Fruit fly (Drosophila melanogaster) whole organism, embryonic: ENCODE data around the gene gNacalpha.

ENCODE experiments used
- CG10147 ChIP-seq: fragments of 200-800 bp; sonication (Bioruptor generic); optimal IDR thresholded peaks from 2 replicates; lab custom pipeline; 2019; ENCODE audit warnings: missing biosample characterization, mild to moderate bottlenecking, missing genetic modification characterization, moderate library complexity
- CG10462 ChIP-seq: fragments of 200-800 bp; sonication (Bioruptor generic); optimal IDR thresholded peaks from 2 replicates; lab custom pipeline; 2016; ENCODE audit warnings: missing biosample characterization, missing genetic modification characterization
- CG10979 ChIP-seq: fragments of 200-800 bp; sonication (Bioruptor generic); optimal IDR thresholded peaks from 2 replicates; lab custom pipeline; 2018; ENCODE audit warnings: missing biosample characterization, mild to moderate bottlenecking, missing genetic modification characterization, moderate library complexity
- CG12071 ChIP-seq: fragments of 200-800 bp; sonication (Bioruptor generic); optimal IDR thresholded peaks from 3 replicates; lab custom pipeline; 2018; ENCODE audit warnings: missing biosample characterization, mild to moderate bottlenecking, missing genetic modification characterization
- CG12299 ChIP-seq: fragments of 200-800 bp; sonication (Bioruptor generic); optimal IDR thresholded peaks from 2 replicates; lab custom pipeline; 2018; ENCODE audit warnings: missing biosample characterization, mild to moderate bottlenecking, missing genetic modification characterization
- CG13424 ChIP-seq: fragments of 200-800 bp; sonication (Bioruptor generic); optimal IDR thresholded peaks from 2 replicates; lab custom pipeline; 2019; ENCODE audit warnings: missing biosample characterization, mild to moderate bottlenecking, missing genetic modification characterization, moderate library complexity
- CG2889 ChIP-seq: fragments of 200-800 bp; sonication (Bioruptor generic); IDR thresholded peaks from 3 replicates; pipeline ENCODE4 v1.3.6; 2022; ENCODE audit warnings: missing biosample characterization, missing genetic modification characterization
- CG3407 ChIP-seq: fragments of 200-800 bp; sonication (Bioruptor generic); optimal IDR thresholded peaks from 2 replicates; lab custom pipeline; 2018; ENCODE audit warnings: missing biosample characterization, mild to moderate bottlenecking, missing genetic modification characterization
- CG3995 ChIP-seq: fragments of 200-800 bp; sonication (Bioruptor generic); optimal IDR thresholded peaks from 3 replicates; lab custom pipeline; 2016; ENCODE audit warnings: missing biosample characterization, missing genetic modification characterization
- CG43689 ChIP-seq: fragments of 200-800 bp; sonication (Bioruptor generic); IDR thresholded peaks from 2 replicates; pipeline ENCODE4 v1.3.6; 2022; ENCODE audit warnings: missing biosample characterization, missing genetic modification characterization
- CG6654 ChIP-seq: fragments of 200-800 bp; sonication (Bioruptor generic); optimal IDR thresholded peaks from 2 replicates; lab custom pipeline; 2017; ENCODE audit warnings: missing biosample characterization, mild to moderate bottlenecking, missing genetic modification characterization
- CG6854 ChIP-seq: fragments of 200-800 bp; sonication (Bioruptor generic); optimal IDR thresholded peaks from 3 replicates; lab custom pipeline; 2017; ENCODE audit warnings: missing biosample characterization, mild to moderate bottlenecking, missing genetic modification characterization
- CG7745 ChIP-seq: fragments of 200-800 bp; sonication (Bioruptor generic); optimal IDR thresholded peaks from 2 replicates; lab custom pipeline; 2018; ENCODE audit warnings: missing biosample characterization, mild to moderate bottlenecking, missing genetic modification characterization, moderate library complexity
- CG7987 ChIP-seq: fragments of 200-800 bp; sonication (Bioruptor generic); optimal IDR thresholded peaks from 2 replicates; lab custom pipeline; 2018; ENCODE audit warnings: missing biosample characterization, mild to moderate bottlenecking, missing genetic modification characterization, moderate library complexity
- CG8281 ChIP-seq: fragments of 200-800 bp; sonication (Bioruptor generic); optimal IDR thresholded peaks from 2 replicates; lab custom pipeline; 2018; ENCODE audit warnings: missing biosample characterization, mild to moderate bottlenecking, missing genetic modification characterization, moderate library complexity
- CG9727 ChIP-seq: fragments of 200-800 bp; sonication (Bioruptor generic); optimal IDR thresholded peaks from 3 replicates; lab custom pipeline; 2017; ENCODE audit warnings: missing biosample characterization, mild to moderate bottlenecking, missing genetic modification characterization
- CG9876 ChIP-seq: fragments of 200-800 bp; sonication (Bioruptor generic); optimal IDR thresholded peaks from 2 replicates; lab custom pipeline; 2016; ENCODE audit warnings: missing biosample characterization, missing genetic modification characterization
- CHES-1-like ChIP-seq: fragments of 200-800 bp; sonication (Bioruptor generic); optimal IDR thresholded peaks from 2 replicates; lab custom pipeline; 2016; ENCODE audit warnings: missing biosample characterization, missing genetic modification characterization
- CoRest ChIP-seq: fragments of 200-800 bp; sonication (Bioruptor generic); optimal IDR thresholded peaks from 3 replicates; lab custom pipeline; 2018; ENCODE audit warnings: missing biosample characterization, mild to moderate bottlenecking, missing genetic modification characterization, moderate library complexity
- Dad ChIP-seq: fragments of 200-800 bp; sonication (Bioruptor generic); optimal IDR thresholded peaks from 3 replicates; lab custom pipeline; 2016; ENCODE audit warnings: missing biosample characterization, missing genetic modification characterization
- Dp ChIP-seq: fragments of 200-800 bp; sonication (Bioruptor generic); optimal IDR thresholded peaks from 2 replicates; lab custom pipeline; 2018; ENCODE audit warnings: missing biosample characterization, mild to moderate bottlenecking, missing genetic modification characterization, moderate library complexity
- Fer1 ChIP-seq: fragments of 200-800 bp; sonication (Bioruptor generic); optimal IDR thresholded peaks from 2 replicates; lab custom pipeline; 2017; ENCODE audit warnings: missing biosample characterization, mild to moderate bottlenecking, missing genetic modification characterization
- Fer3 ChIP-seq: fragments of 200-800 bp; sonication (Bioruptor generic); optimal IDR thresholded peaks from 2 replicates; lab custom pipeline; 2018; ENCODE audit warnings: missing biosample characterization, mild to moderate bottlenecking, missing genetic modification characterization, moderate library complexity
- Hmr ChIP-seq: fragments of 200-800 bp; sonication (Bioruptor generic); optimal IDR thresholded peaks from 3 replicates; lab custom pipeline; 2017; ENCODE audit warnings: mild to moderate bottlenecking, missing biosample characterization, missing genetic modification reagents, missing genetic modification characterization
- Hsf ChIP-seq: fragments of 200-800 bp; sonication (Bioruptor generic); optimal IDR thresholded peaks from 3 replicates; lab custom pipeline; 2016; ENCODE audit warnings: missing biosample characterization, missing genetic modification characterization
- MTF-1 ChIP-seq: fragments of 200-800 bp; sonication (Bioruptor generic); optimal IDR thresholded peaks from 2 replicates; lab custom pipeline; 2018; ENCODE audit warnings: missing biosample characterization, mild to moderate bottlenecking, missing genetic modification characterization, borderline replicate concordance
- Mes4 ChIP-seq: fragments of 200-800 bp; sonication (Bioruptor generic); optimal IDR thresholded peaks from 2 replicates; lab custom pipeline; 2016; ENCODE audit warnings: missing biosample characterization, missing genetic modification characterization
- NC2β ChIP-seq: fragments of 200-800 bp; sonication (Bioruptor generic); optimal IDR thresholded peaks from 2 replicates; lab custom pipeline; 2016; ENCODE audit warnings: missing biosample characterization, missing genetic modification characterization
- Opbp ChIP-seq: fragments of 200-800 bp; sonication (Bioruptor generic); IDR thresholded peaks from 3 replicates; pipeline ENCODE4 v1.3.6; 2022; ENCODE audit warnings: missing biosample characterization, missing genetic modification characterization; ENCODE audit not compliant: partially characterized antibody
- Spps ChIP-seq: fragments of 200-800 bp; sonication (Bioruptor generic); optimal IDR thresholded peaks from 2 replicates; lab custom pipeline; 2018; ENCODE audit warnings: missing biosample characterization, mild to moderate bottlenecking, missing genetic modification characterization
- ara ChIP-seq: fragments of 200-800 bp; sonication (Bioruptor generic); IDR thresholded peaks from 2 replicates; pipeline ENCODE4 v1.3.6; 2022; ENCODE audit warnings: missing biosample characterization, missing genetic modification characterization
- disco-r ChIP-seq: fragments of 200-800 bp; sonication (Bioruptor generic); optimal IDR thresholded peaks from 2 replicates; lab custom pipeline; 2016; ENCODE audit warnings: missing biosample characterization, missing genetic modification characterization
- fd96Cb ChIP-seq: fragments of 200-800 bp; sonication (Bioruptor generic); optimal IDR thresholded peaks from 2 replicates; lab custom pipeline; 2018; ENCODE audit warnings: missing biosample characterization, mild to moderate bottlenecking, missing genetic modification characterization, moderate library complexity
- grn ChIP-seq: fragments of 200-800 bp; sonication (Bioruptor generic); optimal IDR thresholded peaks from 3 replicates; lab custom pipeline; 2017; ENCODE audit warnings: missing biosample characterization, missing genetic modification characterization
- gsb ChIP-seq: fragments of 200-800 bp; sonication (Bioruptor generic); IDR thresholded peaks from 2 replicates; pipeline ENCODE4 v1.3.6; 2022; ENCODE audit warnings: missing biosample characterization, missing genetic modification characterization
- ind ChIP-seq: fragments of 200-800 bp; sonication (Bioruptor generic); optimal IDR thresholded peaks from 3 replicates; lab custom pipeline; 2016; ENCODE audit warnings: missing biosample characterization, missing genetic modification characterization
- jing ChIP-seq: fragments of 200-800 bp; sonication (Bioruptor generic); optimal IDR thresholded peaks from 2 replicates; lab custom pipeline; 2018; ENCODE audit warnings: missing biosample characterization, mild to moderate bottlenecking, missing genetic modification characterization
- jumu ChIP-seq: fragments of 200-800 bp; sonication (Bioruptor generic); optimal IDR thresholded peaks from 3 replicates; lab custom pipeline; 2016; ENCODE audit warnings: missing biosample characterization, missing genetic modification characterization
- nau ChIP-seq: fragments of 200-800 bp; sonication (Bioruptor generic); optimal IDR thresholded peaks from 3 replicates; lab custom pipeline; 2017; ENCODE audit warnings: missing biosample characterization, mild to moderate bottlenecking, missing genetic modification characterization, missing genetic modification reagents
- nerfin-1 ChIP-seq: fragments of 200-800 bp; sonication (Bioruptor generic); optimal IDR thresholded peaks from 3 replicates; lab custom pipeline; 2019; ENCODE audit warnings: missing biosample characterization, mild to moderate bottlenecking, missing genetic modification characterization, moderate library complexity
- oc ChIP-seq: fragments of 200-800 bp; sonication (Bioruptor generic); optimal IDR thresholded peaks from 2 replicates; lab custom pipeline; 2018; ENCODE audit warnings: missing biosample characterization, mild to moderate bottlenecking, missing genetic modification characterization, moderate library complexity
- pnt ChIP-seq: fragments of 200-800 bp; sonication (Bioruptor generic); optimal IDR thresholded peaks from 3 replicates; lab custom pipeline; 2016; ENCODE audit warnings: missing biosample characterization, missing genetic modification characterization
- scrt ChIP-seq: fragments of 200-800 bp; sonication (Bioruptor generic); optimal IDR thresholded peaks from 2 replicates; lab custom pipeline; 2018; ENCODE audit warnings: missing biosample characterization, mild to moderate bottlenecking, missing genetic modification characterization, moderate library complexity
- shn ChIP-seq: fragments of 200-800 bp; sonication (Bioruptor generic); optimal IDR thresholded peaks from 3 replicates; lab custom pipeline; 2016; ENCODE audit warnings: missing biosample characterization, missing genetic modification characterization
- sob ChIP-seq: fragments of 200-800 bp; sonication (Bioruptor generic); IDR thresholded peaks from 2 replicates; pipeline ENCODE4 v1.3.6; 2022; ENCODE audit warnings: missing biosample characterization, missing genetic modification characterization
- tna ChIP-seq: fragments of 200-800 bp; sonication (Bioruptor generic); IDR thresholded peaks from 2 replicates; pipeline ENCODE4 v1.3.6; 2022; ENCODE audit warnings: missing biosample characterization, missing genetic modification characterization; ENCODE audit not compliant: partially characterized antibody
- tup ChIP-seq: fragments of 200-800 bp; sonication (Bioruptor generic); optimal IDR thresholded peaks from 2 replicates; lab custom pipeline; 2016; ENCODE audit warnings: missing biosample characterization, mild to moderate bottlenecking, missing genetic modification characterization, moderate library complexity

Gene gNacalpha

DNA sequence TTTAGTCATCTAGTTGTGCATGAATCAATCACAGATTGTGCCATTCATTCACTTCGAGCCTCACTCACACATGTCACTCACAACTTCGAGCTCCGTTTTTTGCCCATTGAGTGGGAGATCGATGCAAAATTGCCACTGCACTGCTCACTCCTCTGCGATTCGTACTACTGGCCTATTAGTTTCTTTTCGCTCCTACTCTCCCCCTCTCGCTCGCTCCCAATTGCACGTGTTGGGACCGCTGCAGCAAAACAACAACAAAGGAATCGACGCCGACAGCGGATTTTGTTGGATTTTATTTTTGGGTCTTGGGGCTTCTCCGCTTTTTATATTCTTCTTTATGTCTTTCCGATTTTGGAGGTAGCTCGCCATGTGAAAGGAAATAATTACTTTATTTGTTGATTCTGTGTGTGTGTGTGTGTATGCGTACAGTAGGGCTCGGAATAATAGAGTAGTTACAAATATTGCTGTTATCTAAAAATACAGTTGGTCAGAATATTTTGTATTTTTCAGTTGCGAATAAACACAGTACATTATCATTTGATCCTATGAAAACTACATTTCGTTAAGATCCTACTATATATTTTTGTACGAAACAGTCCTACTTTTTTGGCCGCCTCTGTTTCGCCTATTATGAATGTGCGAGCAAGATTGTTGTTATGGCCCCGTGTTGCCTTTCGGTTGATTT is 37.3 kb downstream of the gNacalpha start (continued):
- TF ChIP-seq CHES-1-like (GFP tag; lab: Kevin White, UChicago) (peak; percentile 58), tup (GFP tag; lab: Kevin White, UChicago) (no peak), Hmr (GFP tag; lab: Kevin White, UChicago) (peak; percentile 62), NC2β (peak; percentile 74), nau (GFP tag; lab: Kevin White, UChicago) (peak; percentile 74), Spps (tag; lab: Kevin White, UChicago) (peak; percentile 84), CG10462 (GFP tag; lab: Kevin White, UChicago) (peak; percentile 78), shn (GFP tag; lab: Kevin White, UChicago) (peak; percentile 45), grn (GFP tag; lab: Kevin White, UChicago) (no peak), disco-r (GFP tag; lab: Kevin White, UChicago) (peak; percentile 47), Hsf (GFP tag; lab: Kevin White, UChicago) (peak; percentile 79), CG7745 (tag; lab: Kevin White, UChicago) (peak; percentile 57), Fer1 (GFP tag; lab: Kevin White, UChicago) (peak; percentile 73), gsb (GFP tag; lab: Robert Waterston, UW) (peak; percentile 35; the same call in 1 of the 2 replicates), CG13424 (tag; lab: Kevin White, UChicago) (peak; percentile 81), CG12299 (tag; lab: Kevin White, UChicago) (peak; percentile 71), jing (GFP tag; lab: Kevin White, UChicago) (peak; percentile 77), Fer3 (tag; lab: Kevin White, UChicago) (peak; percentile 76)

DNA sequence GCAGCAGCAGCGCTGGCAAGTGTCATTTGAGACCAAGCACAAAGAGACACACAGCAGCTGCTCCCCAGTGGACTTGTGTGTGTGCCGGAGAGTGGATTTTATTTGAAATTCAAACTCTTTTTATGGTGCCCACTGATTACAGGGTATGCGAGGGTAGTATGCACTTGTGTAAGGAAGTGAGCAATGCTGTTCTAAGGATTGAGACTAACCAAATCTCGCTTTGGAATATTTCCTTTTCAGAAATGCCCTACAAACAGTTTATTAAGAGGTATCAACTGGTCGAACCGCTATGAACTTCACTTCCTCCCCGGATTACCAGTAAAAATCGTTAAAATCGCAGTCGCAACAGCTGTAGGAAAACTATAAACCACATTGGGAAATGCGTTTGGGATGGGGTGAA is 38.7 kb downstream of the gNacalpha start:
- peak; percentile 56 for TF ChIP-seq scrt (GFP tag; lab: Kevin White, UChicago)
- TF ChIP-seq CG2889 (GFP tag; lab: Robert Waterston, UW), result peak; percentile 84
- TF ChIP-seq CG9876 (GFP tag; lab: Kevin White, UChicago), result peak; percentile 89
- peak; percentile 95 for TF ChIP-seq oc (tag; lab: Kevin White, UChicago)
- peak; percentile 78 for TF ChIP-seq nau (GFP tag; lab: Kevin White, UChicago)
- TF ChIP-seq CG10147 (GFP tag; lab: Kevin White, UChicago), result peak; percentile 68
- TF ChIP-seq MTF-1 (GFP tag; lab: Kevin White, UChicago), result peak; percentile 82
- TF ChIP-seq CG3407, result peak; percentile 92
- TF ChIP-seq sob (GFP tag; lab: Robert Waterston, UW), result peak; percentile 85
- no peak for TF ChIP-seq Dp (GFP tag; lab: Kevin White, UChicago)
- TF ChIP-seq CG10979 (tag; lab: Kevin White, UChicago), result peak; percentile 95
- TF ChIP-seq Dad (GFP tag; lab: Kevin White, UChicago), result peak; percentile 92
- TF ChIP-seq CG9727 (GFP tag; lab: Kevin White, UChicago), result peak; percentile 92
- TF ChIP-seq CG6854 (GFP tag; lab: Kevin White, UChicago), result peak; percentile 23
- peak; percentile 61 for TF ChIP-seq CG8281 (tag; lab: Kevin White, UChicago)
- peak; percentile 90 for TF ChIP-seq CoRest (tag; lab: Kevin White, UChicago)
- no peak for TF ChIP-seq tna
- TF ChIP-seq jumu, result peak; percentile 95
- peak; percentile 65 for TF ChIP-seq CG6654 (GFP tag; lab: Kevin White, UChicago)
- no peak for TF ChIP-seq Opbp (GFP tag; lab: Robert Waterston, UW)
- peak; percentile 62 for TF ChIP-seq CG7987 (GFP tag; lab: Kevin White, UChicago)
- TF ChIP-seq nerfin-1 (tag; lab: Kevin White, UChicago), result peak; percentile 77
- peak; percentile 84 for TF ChIP-seq CG12071 (GFP tag; lab: Kevin White, UChicago)
- peak; percentile 71 for TF ChIP-seq Hmr (GFP tag; lab: Kevin White, UChicago)
- peak; percentile 94 for TF ChIP-seq ind (GFP tag; lab: Kevin White, UChicago)
- TF ChIP-seq CG3995 (GFP tag; lab: Kevin White, UChicago), result no peak
- peak; percentile 74 for TF ChIP-seq CG43689 (GFP tag; lab: Robert Waterston, UW)
- peak; percentile 95 for TF ChIP-seq fd96Cb (tag; lab: Kevin White, UChicago)
- TF ChIP-seq ara (GFP tag; lab: Robert Waterston, UW), result peak; percentile 97
- TF ChIP-seq pnt, result peak; percentile 94
- TF ChIP-seq Mes4, result peak; percentile 95
